Fruit fly (Drosophila melanogaster) whole organism, embryonic: ENCODE data around the gene CG4133.

Experiments
- BtbVII ChIP-seq: fragments of 200-800 bp; sonication (Bioruptor generic); optimal IDR thresholded peaks from 3 replicates; lab custom pipeline; 2017; ENCODE audit warnings: missing biosample characterization, mild to moderate bottlenecking, missing genetic modification characterization
- CG10267 ChIP-seq: fragments of 200-800 bp; sonication (Bioruptor generic); optimal IDR thresholded peaks from 2 replicates; lab custom pipeline; 2018; ENCODE audit warnings: missing biosample characterization, mild to moderate bottlenecking, missing genetic modification characterization, moderate library complexity
- CG10462 ChIP-seq: fragments of 200-800 bp; sonication (Bioruptor generic); optimal IDR thresholded peaks from 2 replicates; lab custom pipeline; 2016; ENCODE audit warnings: missing biosample characterization, missing genetic modification characterization
- CG12659 ChIP-seq: fragments of 200-800 bp; sonication (Bioruptor generic); optimal IDR thresholded peaks from 3 replicates; lab custom pipeline; 2017; ENCODE audit warnings: mild to moderate bottlenecking, missing biosample characterization, missing genetic modification reagents, missing genetic modification characterization
- CG12744 ChIP-seq: fragments of 200-800 bp; sonication (Bioruptor generic); optimal IDR thresholded peaks from 2 replicates; lab custom pipeline; 2016; ENCODE audit warnings: missing biosample characterization, missing genetic modification characterization
- CG13287 ChIP-seq: fragments of 200-800 bp; sonication (Bioruptor generic); IDR thresholded peaks from 2 replicates; pipeline ENCODE4 v1.3.6; 2022; ENCODE audit warnings: missing biosample characterization, missing genetic modification characterization; ENCODE audit not compliant: partially characterized antibody
- CG14667 ChIP-seq: fragments of 200-800 bp; sonication (Bioruptor generic); IDR thresholded peaks from 2 replicates; pipeline ENCODE4 v1.3.6; 2022; ENCODE audit warnings: missing biosample characterization, missing genetic modification characterization
- CG15479 ChIP-seq: fragments of 200-800 bp; sonication (Bioruptor generic); optimal IDR thresholded peaks from 3 replicates; lab custom pipeline; 2019; ENCODE audit warnings: missing biosample characterization, mild to moderate bottlenecking, missing genetic modification characterization, moderate library complexity
- CG1602 ChIP-seq: fragments of 200-800 bp; sonication (Bioruptor generic); optimal IDR thresholded peaks from 3 replicates; lab custom pipeline; 2016; ENCODE audit warnings: missing biosample characterization, missing genetic modification characterization
- CG16863 ChIP-seq: fragments of 200-800 bp; sonication (Bioruptor generic); optimal IDR thresholded peaks from 3 replicates; lab custom pipeline; 2016; ENCODE audit warnings: missing biosample characterization, missing genetic modification characterization
- CG30403 ChIP-seq: fragments of 200-800 bp; sonication (Bioruptor generic); optimal IDR thresholded peaks from 3 replicates; lab custom pipeline; 2016; ENCODE audit warnings: missing biosample characterization, missing genetic modification characterization
- CG3065 ChIP-seq: fragments of 200-800 bp; sonication (Bioruptor generic); optimal IDR thresholded peaks from 2 replicates; lab custom pipeline; 2016; ENCODE audit warnings: missing biosample characterization, missing genetic modification characterization
- CG3407 ChIP-seq: fragments of 200-800 bp; sonication (Bioruptor generic); optimal IDR thresholded peaks from 2 replicates; lab custom pipeline; 2018; ENCODE audit warnings: missing biosample characterization, mild to moderate bottlenecking, missing genetic modification characterization
- CG3726 ChIP-seq: fragments of 200-800 bp; sonication (Bioruptor generic); IDR thresholded peaks from 3 replicates; pipeline ENCODE4, ENCODE4 v1.3.6; 2022; ENCODE audit warnings: missing biosample characterization, missing genetic modification characterization
- CG6791 ChIP-seq: fragments of 200-800 bp; sonication (Bioruptor generic); IDR thresholded peaks from 3 replicates; pipeline ENCODE4 v1.3.6; 2022; ENCODE audit warnings: missing biosample characterization, missing genetic modification characterization; ENCODE audit not compliant: partially characterized antibody
- CG8089 ChIP-seq: fragments of 200-800 bp; sonication (Bioruptor generic); optimal IDR thresholded peaks from 3 replicates; lab custom pipeline; 2016; ENCODE audit warnings: missing biosample characterization, missing genetic modification characterization
- CG8924 ChIP-seq: fragments of 200-800 bp; optimal IDR thresholded peaks from 3 replicates; lab custom pipeline; 2019; ENCODE audit warnings: missing biosample characterization, mild to moderate bottlenecking, missing genetic modification characterization, moderate library complexity
- CG8944 ChIP-seq: fragments of 200-800 bp; sonication (Bioruptor generic); optimal IDR thresholded peaks from 3 replicates; lab custom pipeline; 2016; ENCODE audit warnings: missing biosample characterization, missing genetic modification characterization
- CG9437 ChIP-seq: fragments of 200-800 bp; sonication (Bioruptor generic); optimal IDR thresholded peaks from 2 replicates; lab custom pipeline; 2018; ENCODE audit warnings: missing biosample characterization, mild to moderate bottlenecking, missing genetic modification characterization
- D19B ChIP-seq: fragments of 200-800 bp; sonication (Bioruptor generic); optimal IDR thresholded peaks from 2 replicates; lab custom pipeline; 2017; ENCODE audit warnings: missing biosample characterization, mild to moderate bottlenecking, missing genetic modification characterization
- Dip2 ChIP-seq: fragments of 200-800 bp; sonication (Bioruptor generic); IDR thresholded peaks from 2 replicates; pipeline ENCODE4 v1.3.6; 2022; ENCODE audit warnings: missing biosample characterization, missing genetic modification characterization
- Eip74EF ChIP-seq, 2 experiments: fragments of 200-800 bp in 1 of 2; fragments of >200 bp in 1 of 2; sonication (Bioruptor generic) in 1 of 2; optimal IDR thresholded peaks; 2 replicates each; lab custom pipeline; 2017 to 2019; ENCODE audit warnings: missing biosample characterization in 2 of 2, missing genetic modification characterization in 2 of 2, mild to moderate bottlenecking in 1 of 2, moderate library complexity in 1 of 2
- Fer3 ChIP-seq: fragments of 200-800 bp; sonication (Bioruptor generic); optimal IDR thresholded peaks from 2 replicates; lab custom pipeline; 2018; ENCODE audit warnings: missing biosample characterization, mild to moderate bottlenecking, missing genetic modification characterization, moderate library complexity
- HLH54F ChIP-seq: fragments of 200-800 bp; sonication (Bioruptor generic); optimal IDR thresholded peaks from 3 replicates; lab custom pipeline; 2016; ENCODE audit warnings: missing biosample characterization, missing genetic modification characterization
- Hr3 ChIP-seq: fragments of 200-800 bp; sonication (Bioruptor generic); optimal IDR thresholded peaks from 3 replicates; lab custom pipeline; 2016; ENCODE audit warnings: missing biosample characterization, missing genetic modification characterization
- Lim3 ChIP-seq: fragments of 200-800 bp; sonication (Bioruptor generic); IDR thresholded peaks from 2 replicates; pipeline ENCODE4 v1.3.6; 2022; ENCODE audit warnings: missing biosample characterization, missing genetic modification characterization
- MESR4 ChIP-seq: fragments of 200-800 bp; sonication (Bioruptor generic); optimal IDR thresholded peaks from 2 replicates; lab custom pipeline; 2018; ENCODE audit warnings: missing biosample characterization, mild to moderate bottlenecking, missing genetic modification characterization, moderate library complexity
- Mes4 ChIP-seq: fragments of 200-800 bp; sonication (Bioruptor generic); optimal IDR thresholded peaks from 2 replicates; lab custom pipeline; 2016; ENCODE audit warnings: missing biosample characterization, missing genetic modification characterization
- Nf-YB ChIP-seq: fragments of 200-800 bp; sonication (Bioruptor generic); optimal IDR thresholded peaks from 3 replicates; lab custom pipeline; 2019; ENCODE audit warnings: missing biosample characterization, mild to moderate bottlenecking, missing genetic modification characterization, moderate library complexity
- Ptx1 ChIP-seq: fragments of 200-800 bp; sonication (Bioruptor generic); IDR thresholded peaks from 2 replicates; pipeline ENCODE4 v1.3.6; 2022; ENCODE audit warnings: missing biosample characterization, missing genetic modification characterization
- Tbp ChIP-seq: fragments of >200 bp; optimal IDR thresholded peaks from 2 replicates; lab custom pipeline; 2018; ENCODE audit warnings: missing biosample characterization, missing genetic modification characterization
- Xbp1 ChIP-seq: fragments of 200-800 bp; sonication (Bioruptor generic); optimal IDR thresholded peaks from 3 replicates; lab custom pipeline; 2016; ENCODE audit warnings: missing biosample characterization, mild to moderate bottlenecking, missing genetic modification characterization
- abd-A ChIP-seq: fragments of 200-800 bp; sonication (Bioruptor generic); optimal IDR thresholded peaks from 3 replicates; lab custom pipeline; 2019; ENCODE audit warnings: missing biosample characterization, mild to moderate bottlenecking, missing genetic modification characterization, moderate library complexity
- az2 ChIP-seq: fragments of 200-800 bp; sonication (Bioruptor generic); optimal IDR thresholded peaks from 3 replicates; lab custom pipeline; 2016; ENCODE audit warnings: missing biosample characterization, missing genetic modification characterization
- cad ChIP-seq: fragments of >200 bp; optimal IDR thresholded peaks from 2 replicates; lab custom pipeline; 2017; ENCODE audit warnings: missing biosample characterization, missing genetic modification characterization
- esg ChIP-seq: fragments of 200-800 bp; sonication (Bioruptor generic); conservative IDR thresholded peaks from 2 replicates; pipeline ENCODE4 v1.3.6; 2022; ENCODE audit warnings: missing biosample characterization, missing genetic modification characterization
- eve ChIP-seq, 2 experiments: fragments of >200 bp; optimal IDR thresholded peaks; 2 replicates each; lab custom pipeline; 2017; ENCODE audit warnings: missing biosample characterization in 2 of 2, missing genetic modification characterization in 2 of 2
- ewg ChIP-seq: fragments of 200-800 bp; sonication (Bioruptor generic); optimal IDR thresholded peaks from 3 replicates; lab custom pipeline; 2017; ENCODE audit warnings: mild to moderate bottlenecking, missing biosample characterization, missing genetic modification reagents, missing genetic modification characterization
- fd3F ChIP-seq: fragments of 200-800 bp; sonication (Bioruptor generic); optimal IDR thresholded peaks from 2 replicates; lab custom pipeline; 2018; ENCODE audit warnings: missing biosample characterization, mild to moderate bottlenecking, missing genetic modification characterization, moderate library complexity
- fru ChIP-seq: fragments of >200 bp; optimal IDR thresholded peaks from 2 replicates; lab custom pipeline; 2017
- gro ChIP-seq: fragments of 200-800 bp; sonication (Bioruptor generic); optimal IDR thresholded peaks from 2 replicates; lab custom pipeline; 2016; ENCODE audit warnings: missing biosample characterization, missing genetic modification characterization
- jigr1 ChIP-seq: fragments of 200-800 bp; sonication (Bioruptor generic); IDR thresholded peaks from 3 replicates; pipeline ENCODE4 v1.3.6; 2022; ENCODE audit warnings: missing biosample characterization, missing genetic modification characterization
- mam ChIP-seq: fragments of 200-800 bp; sonication (Bioruptor generic); optimal IDR thresholded peaks from 3 replicates; lab custom pipeline; 2016; ENCODE audit warnings: missing biosample characterization, missing genetic modification characterization
- ro ChIP-seq: fragments of 200-800 bp; sonication (Bioruptor generic); IDR thresholded peaks from 2 replicates; pipeline ENCODE4 v1.3.6; 2022; ENCODE audit warnings: missing biosample characterization, missing genetic modification characterization
- sd ChIP-seq: fragments of 200-800 bp; sonication (Bioruptor generic); optimal IDR thresholded peaks from 3 replicates; lab custom pipeline; 2018; ENCODE audit warnings: missing biosample characterization, mild to moderate bottlenecking, missing genetic modification characterization, moderate library complexity
- sens-2 ChIP-seq: fragments of 200-800 bp; sonication (Bioruptor generic); IDR thresholded peaks from 2 replicates; pipeline ENCODE4 v1.3.6; 2022; ENCODE audit warnings: missing biosample characterization, missing genetic modification characterization
- shn ChIP-seq: fragments of 200-800 bp; sonication (Bioruptor generic); optimal IDR thresholded peaks from 3 replicates; lab custom pipeline; 2016; ENCODE audit warnings: missing biosample characterization, missing genetic modification characterization
- sim ChIP-seq: fragments of 200-800 bp; sonication (Bioruptor generic); IDR thresholded peaks from 2 replicates; pipeline ENCODE4 v1.3.6; 2022; ENCODE audit warnings: missing biosample characterization, missing genetic modification characterization
- sob ChIP-seq: fragments of 200-800 bp; sonication (Bioruptor generic); IDR thresholded peaks from 2 replicates; pipeline ENCODE4 v1.3.6; 2022; ENCODE audit warnings: missing biosample characterization, missing genetic modification characterization
- tio ChIP-seq: fragments of 200-800 bp; sonication (Bioruptor generic); optimal IDR thresholded peaks from 2 replicates; lab custom pipeline; 2017; ENCODE audit warnings: missing biosample characterization, missing genetic modification characterization, inconsistent platforms
- tup ChIP-seq: fragments of 200-800 bp; sonication (Bioruptor generic); optimal IDR thresholded peaks from 2 replicates; lab custom pipeline; 2016; ENCODE audit warnings: missing biosample characterization, mild to moderate bottlenecking, missing genetic modification characterization, moderate library complexity
- zen2 ChIP-seq: fragments of 200-800 bp; sonication (Bioruptor generic); IDR thresholded peaks from 3 replicates; pipeline ENCODE4 v1.3.6; 2022; ENCODE audit warnings: missing biosample characterization, missing genetic modification characterization; ENCODE audit not compliant: partially characterized antibody

CG4133 gene

dm6 chr2L:493274-493673, 37.9 kb downstream of the CG4133 start (continued):
- TF ChIP-seq BtbVII, result no peak
- TF ChIP-seq Ptx1 (GFP tag; lab: Robert Waterston, UW), result peak; percentile 75
- no peak for TF ChIP-seq CG3726 (GFP tag; lab: Robert Waterston, UW)
- peak; percentile 62 for TF ChIP-seq Xbp1 (GFP tag; lab: Kevin White, UChicago)
- no peak for TF ChIP-seq sim (GFP tag; lab: Robert Waterston, UW)
- no peak for TF ChIP-seq mam (GFP tag; lab: Kevin White, UChicago)
- TF ChIP-seq D19B (GFP tag; lab: Kevin White, UChicago), result peak; percentile 11
- peak; percentile 65 for TF ChIP-seq CG30403
- TF ChIP-seq CG15479 (GFP tag; lab: Kevin White, UChicago), result no peak
- TF ChIP-seq Tbp (GFP tag; lab: Kevin White, UChicago), result no peak
- no peak for TF ChIP-seq CG3407 (GFP tag; lab: Kevin White, UChicago)
- peak; percentile 28; the same call in 1 of the 2 replicates for TF ChIP-seq esg (GFP tag; lab: Robert Waterston, UW)
- TF ChIP-seq CG10267 (tag; lab: Kevin White, UChicago), result no peak
- TF ChIP-seq Hr3, result peak; percentile 30
- TF ChIP-seq CG13287 (GFP tag; lab: Robert Waterston, UW), result no peak
- 0 out of 2 replicates have a peak, but pooled peaks have one; percentile 30 for TF ChIP-seq sob (GFP tag; lab: Robert Waterston, UW)
- TF ChIP-seq HLH54F (GFP tag; lab: Kevin White, UChicago), result no peak
- TF ChIP-seq zen2 (GFP tag; lab: Robert Waterston, UW), result no peak
- no peak for TF ChIP-seq Dip2
- TF ChIP-seq fru (lab: Kevin White, UChicago), result no peak
- TF ChIP-seq CG8944, result no peak
- TF ChIP-seq sens-2 (GFP tag; lab: Robert Waterston, UW), result no peak
- no peak for TF ChIP-seq shn (GFP tag; lab: Kevin White, UChicago)
- peak; percentile 46 for TF ChIP-seq tio (GFP tag; lab: Kevin White, UChicago)
- no peak for TF ChIP-seq CG3065 (GFP tag; lab: Kevin White, UChicago)
- TF ChIP-seq Eip74EF (GFP tag; optimal IDR thresholded peaks at IDR 0.05; lab: Kevin White, UChicago), result peak in 1 of 2 experiments; percentile 16
- TF ChIP-seq CG1602, result peak; percentile 21
- no peak for TF ChIP-seq fd3F (GFP tag; lab: Kevin White, UChicago)
- TF ChIP-seq CG10462 (GFP tag; lab: Kevin White, UChicago), result no peak
- TF ChIP-seq eve (GFP tag; optimal IDR thresholded peaks at IDR 0.05; lab: Kevin White, UChicago), result peak in 1 of 2 experiments; percentile 76
- TF ChIP-seq CG12744 (GFP tag; lab: Kevin White, UChicago), result no peak
- no peak for TF ChIP-seq gro (GFP tag; lab: Kevin White, UChicago)
- TF ChIP-seq sd (tag; lab: Kevin White, UChicago), result no peak
- TF ChIP-seq CG14667 (GFP tag; lab: Robert Waterston, UW), result no peak
- peak; percentile 53 for TF ChIP-seq az2 (GFP tag; lab: Kevin White, UChicago)
- no peak for TF ChIP-seq MESR4 (GFP tag; lab: Kevin White, UChicago)
- no peak for TF ChIP-seq ro (GFP tag; lab: Robert Waterston, UW)
- TF ChIP-seq CG16863 (GFP tag; lab: Kevin White, UChicago), result peak; percentile 32
- no peak for TF ChIP-seq Fer3 (tag; lab: Kevin White, UChicago)
- no peak for TF ChIP-seq Nf-YB
- no peak for TF ChIP-seq CG12659 (GFP tag; lab: Kevin White, UChicago)
- TF ChIP-seq CG8089 (GFP tag; lab: Kevin White, UChicago), result no peak
- no peak for TF ChIP-seq CG9437 (GFP tag; lab: Kevin White, UChicago)
- peak; percentile 6 for TF ChIP-seq Mes4
- peak; percentile 33 for TF ChIP-seq CG8924 (tag; lab: Kevin White, UChicago)
- TF ChIP-seq abd-A (tag; lab: Kevin White, UChicago), result no peak
- TF ChIP-seq CG6791 (GFP tag; lab: Robert Waterston, UW), result no peak
- TF ChIP-seq jigr1, result no peak
- TF ChIP-seq Lim3, result no peak
- no peak for TF ChIP-seq tup (GFP tag; lab: Kevin White, UChicago)
- TF ChIP-seq ewg (GFP tag; lab: Kevin White, UChicago), result no peak
- TF ChIP-seq cad (GFP tag; lab: Kevin White, UChicago), result no peak
